Fruit fly (Drosophila melanogaster) whole organism, embryonic: Measurements from ENCODE around the gene Lip3.

Experiments used
- CG13894 ChIP-seq: fragments of 200-800 bp; sonication (Bioruptor generic); optimal IDR thresholded peaks from 3 replicates; lab custom pipeline; 2018; ENCODE audit warnings: missing biosample characterization, mild to moderate bottlenecking, missing genetic modification characterization, moderate library complexity
- CG14050 ChIP-seq: fragments of 200-800 bp; sonication (Bioruptor generic); IDR thresholded peaks from 3 replicates; pipeline ENCODE4 v1.3.6; 2022; ENCODE audit warnings: missing biosample characterization, missing genetic modification characterization
- CG17361 ChIP-seq: fragments of 200-800 bp; sonication (Bioruptor generic); IDR thresholded peaks from 3 replicates; pipeline ENCODE4 v1.3.6; 2022; ENCODE audit warnings: missing biosample characterization, missing genetic modification characterization
- CG17612 ChIP-seq: fragments of 200-800 bp; sonication (Bioruptor generic); IDR thresholded peaks from 2 replicates; pipeline ENCODE4 v1.3.6; 2022; ENCODE audit warnings: missing biosample characterization, missing genetic modification characterization
- CG1792 ChIP-seq: fragments of 200-800 bp; sonication (Bioruptor generic); optimal IDR thresholded peaks from 2 replicates; lab custom pipeline; 2016; ENCODE audit warnings: missing biosample characterization, missing genetic modification characterization
- CG2678 ChIP-seq: fragments of 200-800 bp; sonication (Bioruptor generic); optimal IDR thresholded peaks from 3 replicates; lab custom pipeline; 2019; ENCODE audit warnings: missing biosample characterization, mild to moderate bottlenecking, missing genetic modification characterization, moderate library complexity
- CG31388 ChIP-seq: fragments of 200-800 bp; sonication (Bioruptor generic); optimal IDR thresholded peaks from 2 replicates; lab custom pipeline; 2016; ENCODE audit warnings: missing biosample characterization, missing genetic modification characterization
- CG3163 ChIP-seq: fragments of 200-800 bp; sonication (Bioruptor generic); optimal IDR thresholded peaks from 3 replicates; lab custom pipeline; 2016; ENCODE audit warnings: missing biosample characterization, missing genetic modification characterization
- CG33213 ChIP-seq: fragments of 200-800 bp; sonication (Bioruptor generic); optimal IDR thresholded peaks from 3 replicates; lab custom pipeline; 2016; ENCODE audit warnings: missing biosample characterization, missing genetic modification characterization
- CG4404 ChIP-seq: fragments of 200-800 bp; sonication (Bioruptor generic); IDR thresholded peaks from 2 replicates; pipeline ENCODE4 v1.3.6; 2022; ENCODE audit warnings: missing biosample characterization, missing genetic modification characterization
- CG7839 ChIP-seq: fragments of 200-800 bp; sonication (Bioruptor generic); optimal IDR thresholded peaks from 3 replicates; lab custom pipeline; 2018; ENCODE audit warnings: missing biosample characterization, mild to moderate bottlenecking, missing genetic modification characterization, moderate library complexity
- CG8388 ChIP-seq: fragments of 200-800 bp; sonication (Bioruptor generic); optimal IDR thresholded peaks from 2 replicates; lab custom pipeline; 2019; ENCODE audit warnings: missing biosample characterization, mild to moderate bottlenecking, missing genetic modification characterization, moderate library complexity
- Elba2 ChIP-seq: fragments of 200-800 bp; sonication (Bioruptor generic); optimal IDR thresholded peaks from 3 replicates; lab custom pipeline; 2016; ENCODE audit warnings: missing biosample characterization, missing genetic modification characterization
- Ets65A ChIP-seq: fragments of 200-800 bp; sonication (Bioruptor generic); peaks from one replicate; lab custom pipeline; 2016; ENCODE audit warnings: missing biosample characterization, missing genetic modification characterization
- Hsf ChIP-seq: fragments of 200-800 bp; sonication (Bioruptor generic); optimal IDR thresholded peaks from 3 replicates; lab custom pipeline; 2016; ENCODE audit warnings: missing biosample characterization, missing genetic modification characterization
- Med ChIP-seq: fragments of 200-800 bp; sonication (Bioruptor generic); peaks from one replicate; lab custom pipeline; 2016; ENCODE audit warnings: missing biosample characterization, missing genetic modification characterization, mild to moderate bottlenecking, inconsistent platforms, moderate library complexity
- Myb ChIP-seq: fragments of 200-800 bp; sonication (Bioruptor generic); optimal IDR thresholded peaks from 2 replicates; lab custom pipeline; 2016; ENCODE audit warnings: missing biosample characterization, missing genetic modification characterization
- NC2β ChIP-seq: fragments of 200-800 bp; sonication (Bioruptor generic); optimal IDR thresholded peaks from 2 replicates; lab custom pipeline; 2016; ENCODE audit warnings: missing biosample characterization, missing genetic modification characterization
- Pdp1 ChIP-seq, 2 experiments: fragments of 200-800 bp; sonication (Bioruptor generic); optimal IDR thresholded peaks; 3 replicates each; lab custom pipeline; 2016; ENCODE audit warnings: missing biosample characterization in 2 of 2, missing genetic modification characterization in 2 of 2, mild to moderate bottlenecking in 1 of 2, moderate library complexity in 1 of 2
- Poxn ChIP-seq: fragments of 200-800 bp; sonication (Bioruptor generic); IDR thresholded peaks from 2 replicates; pipeline ENCODE4 v1.3.6; 2022; ENCODE audit warnings: missing biosample characterization, missing genetic modification characterization
- Sox102F ChIP-seq: fragments of 200-800 bp; sonication (Bioruptor generic); optimal IDR thresholded peaks from 2 replicates; lab custom pipeline; 2018; ENCODE audit warnings: missing biosample characterization, mild to moderate bottlenecking, missing genetic modification characterization, moderate library complexity
- Spps ChIP-seq: fragments of 200-800 bp; sonication (Bioruptor generic); optimal IDR thresholded peaks from 2 replicates; lab custom pipeline; 2018; ENCODE audit warnings: missing biosample characterization, mild to moderate bottlenecking, missing genetic modification characterization
- Ssrp ChIP-seq: fragments of 200-800 bp; sonication (Bioruptor generic); optimal IDR thresholded peaks from 2 replicates; lab custom pipeline; 2018; ENCODE audit warnings: missing biosample characterization, mild to moderate bottlenecking, missing genetic modification characterization, moderate library complexity
- YL-1 ChIP-seq: fragments of 200-800 bp; sonication (Bioruptor generic); optimal IDR thresholded peaks from 3 replicates; lab custom pipeline; 2017; ENCODE audit warnings: missing biosample characterization, mild to moderate bottlenecking, missing genetic modification characterization
- al ChIP-seq: fragments of 200-800 bp; sonication (Bioruptor generic); IDR thresholded peaks from 2 replicates; pipeline ENCODE4 v1.3.6; 2022; ENCODE audit warnings: missing biosample characterization, missing genetic modification characterization
- az2 ChIP-seq: fragments of 200-800 bp; sonication (Bioruptor generic); optimal IDR thresholded peaks from 3 replicates; lab custom pipeline; 2016; ENCODE audit warnings: missing biosample characterization, missing genetic modification characterization
- bigmax ChIP-seq: fragments of 200-800 bp; sonication (Bioruptor generic); optimal IDR thresholded peaks from 2 replicates; lab custom pipeline; 2018; ENCODE audit warnings: missing biosample characterization, mild to moderate bottlenecking, missing genetic modification characterization
- bsh ChIP-seq, 2 experiments: fragments of 200-800 bp; sonication (Bioruptor generic); optimal IDR thresholded peaks; 2 replicates each; lab custom pipeline; 2017 to 2018; ENCODE audit warnings: mild to moderate bottlenecking in 2 of 2, missing biosample characterization in 2 of 2, missing genetic modification characterization in 2 of 2, moderate library complexity in 1 of 2
- chinmo ChIP-seq: fragments of 200-800 bp; sonication (Bioruptor generic); IDR thresholded peaks from 4 replicates; pipeline ENCODE4 v1.3.6; 2022; ENCODE audit warnings: missing biosample characterization, missing genetic modification characterization; ENCODE audit not compliant: partially characterized antibody
- cwo ChIP-seq: fragments of 200-800 bp; sonication (Bioruptor generic); optimal IDR thresholded peaks from 3 replicates; lab custom pipeline; 2017; ENCODE audit warnings: missing biosample characterization, missing genetic modification characterization, mild to moderate bottlenecking, moderate library complexity, missing genetic modification reagents
- dmrt99B ChIP-seq: fragments of 200-800 bp; sonication (Bioruptor generic); optimal IDR thresholded peaks from 2 replicates; lab custom pipeline; 2018; ENCODE audit warnings: missing biosample characterization, mild to moderate bottlenecking, missing genetic modification characterization, moderate library complexity
- grau ChIP-seq: fragments of 200-800 bp; optimal IDR thresholded peaks from 3 replicates; lab custom pipeline; 2019; ENCODE audit warnings: missing biosample characterization, mild to moderate bottlenecking, missing genetic modification characterization, moderate library complexity
- gt ChIP-seq: fragments of 200-800 bp; sonication (Bioruptor generic); IDR thresholded peaks from 2 replicates; pipeline ENCODE4 v1.3.6; 2022; ENCODE audit warnings: missing biosample characterization, missing genetic modification characterization
- hbn ChIP-seq: fragments of 200-800 bp; sonication (Bioruptor generic); IDR thresholded peaks from 2 replicates; pipeline ENCODE4 v1.3.6; 2022; ENCODE audit warnings: missing biosample characterization, missing genetic modification characterization; ENCODE audit not compliant: partially characterized antibody
- klu ChIP-seq: fragments of 200-800 bp; sonication (Bioruptor generic); IDR thresholded peaks from 2 replicates; pipeline ENCODE4 v1.3.6; 2022; ENCODE audit warnings: missing biosample characterization, missing genetic modification characterization
- nerfin-2 ChIP-seq: fragments of 200-800 bp; sonication (Bioruptor generic); IDR thresholded peaks from 2 replicates; pipeline ENCODE4 v1.3.6; 2022; ENCODE audit warnings: missing biosample characterization, missing genetic modification characterization; ENCODE audit not compliant: partially characterized antibody
- nmo ChIP-seq: fragments of 200-800 bp; sonication (Bioruptor generic); optimal IDR thresholded peaks from 2 replicates; lab custom pipeline; 2018; ENCODE audit warnings: missing biosample characterization, mild to moderate bottlenecking, missing genetic modification characterization, moderate library complexity
- nom ChIP-seq: fragments of 200-800 bp; sonication (Bioruptor generic); optimal IDR thresholded peaks from 2 replicates; lab custom pipeline; 2017; ENCODE audit warnings: missing biosample characterization, missing genetic modification characterization, mild to moderate bottlenecking, moderate library complexity, missing genetic modification reagents
- ranshi ChIP-seq: fragments of 200-800 bp; sonication (Bioruptor generic); IDR thresholded peaks from 2 replicates; pipeline ENCODE4 v1.3.6; 2022; ENCODE audit warnings: missing biosample characterization, missing genetic modification characterization
- ro ChIP-seq: fragments of 200-800 bp; sonication (Bioruptor generic); IDR thresholded peaks from 2 replicates; pipeline ENCODE4 v1.3.6; 2022; ENCODE audit warnings: missing biosample characterization, missing genetic modification characterization
- schlank ChIP-seq: fragments of 200-800 bp; sonication (Bioruptor generic); optimal IDR thresholded peaks from 2 replicates; lab custom pipeline; 2018; ENCODE audit warnings: missing biosample characterization, mild to moderate bottlenecking, missing genetic modification characterization
- sens-2 ChIP-seq: fragments of 200-800 bp; sonication (Bioruptor generic); IDR thresholded peaks from 2 replicates; pipeline ENCODE4 v1.3.6; 2022; ENCODE audit warnings: missing biosample characterization, missing genetic modification characterization
- sna ChIP-seq: fragments of 200-800 bp; sonication (Bioruptor generic); IDR thresholded peaks from 2 replicates; pipeline ENCODE4 v1.3.6; 2022; ENCODE audit warnings: missing biosample characterization, missing genetic modification characterization; ENCODE audit not compliant: partially characterized antibody
- so ChIP-seq: fragments of 200-800 bp; sonication (Bioruptor generic); IDR thresholded peaks from 3 replicates; pipeline ENCODE4 v1.3.6; 2022; ENCODE audit warnings: missing biosample characterization, missing genetic modification characterization
- unc-4 ChIP-seq: fragments of 200-800 bp; sonication (Bioruptor generic); IDR thresholded peaks from 2 replicates; pipeline ENCODE4 v1.3.6; 2022; ENCODE audit warnings: missing biosample characterization, missing genetic modification characterization; ENCODE audit not compliant: partially characterized antibody

The Lip3 gene

DNA sequence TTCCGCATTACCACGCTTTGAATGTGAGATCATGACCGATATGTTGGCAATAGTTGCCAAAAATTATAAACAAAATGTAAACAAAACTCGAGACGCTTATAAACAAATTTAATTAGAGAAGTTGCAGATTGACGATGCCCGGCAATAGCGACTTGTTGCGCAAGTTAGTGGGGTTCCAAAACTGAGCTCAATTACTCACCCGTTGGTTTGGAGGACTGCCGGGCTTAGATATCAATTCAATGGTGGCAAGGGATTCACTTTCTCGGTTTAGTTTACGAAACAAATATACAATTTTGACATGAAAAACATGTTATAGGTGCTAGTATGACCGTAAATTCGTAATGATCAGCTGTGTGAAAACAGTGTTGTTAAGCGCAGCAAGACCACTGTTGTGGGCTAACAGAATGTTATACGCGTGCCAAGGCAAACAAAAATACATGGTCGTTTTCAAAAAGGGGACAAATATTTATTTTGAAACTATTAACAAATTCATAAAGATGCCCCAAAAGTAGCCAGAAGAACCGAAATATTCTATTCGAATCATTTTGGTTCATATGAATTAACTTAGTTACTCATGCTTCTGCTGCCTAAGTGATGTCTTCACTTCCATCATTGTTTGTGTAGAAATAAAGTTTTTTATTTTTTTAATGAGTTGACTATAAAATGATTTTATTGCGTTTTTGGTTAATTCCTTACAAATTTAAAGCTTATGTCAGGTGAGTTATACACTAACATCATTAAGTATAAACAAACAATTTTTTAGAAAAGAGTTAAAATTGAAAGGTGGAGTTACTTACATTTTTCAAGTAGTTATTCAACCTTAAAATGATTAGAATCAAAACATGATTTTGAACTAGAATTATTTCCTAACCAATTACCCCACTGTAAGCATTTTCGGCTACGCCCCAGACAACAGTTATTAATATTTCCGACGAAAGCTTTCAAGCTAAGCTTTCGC is 4.9 kb downstream of the Lip3 start, which contains the start of gene Elp6 (continued):
- TF ChIP-seq ro (GFP tag; lab: Robert Waterston, UW) (no peak), CG13894 (tag; lab: Kevin White, UChicago) (peak; percentile 32)
- TF ChIP-seq, all 482 proteins: peak for 276

DNA sequence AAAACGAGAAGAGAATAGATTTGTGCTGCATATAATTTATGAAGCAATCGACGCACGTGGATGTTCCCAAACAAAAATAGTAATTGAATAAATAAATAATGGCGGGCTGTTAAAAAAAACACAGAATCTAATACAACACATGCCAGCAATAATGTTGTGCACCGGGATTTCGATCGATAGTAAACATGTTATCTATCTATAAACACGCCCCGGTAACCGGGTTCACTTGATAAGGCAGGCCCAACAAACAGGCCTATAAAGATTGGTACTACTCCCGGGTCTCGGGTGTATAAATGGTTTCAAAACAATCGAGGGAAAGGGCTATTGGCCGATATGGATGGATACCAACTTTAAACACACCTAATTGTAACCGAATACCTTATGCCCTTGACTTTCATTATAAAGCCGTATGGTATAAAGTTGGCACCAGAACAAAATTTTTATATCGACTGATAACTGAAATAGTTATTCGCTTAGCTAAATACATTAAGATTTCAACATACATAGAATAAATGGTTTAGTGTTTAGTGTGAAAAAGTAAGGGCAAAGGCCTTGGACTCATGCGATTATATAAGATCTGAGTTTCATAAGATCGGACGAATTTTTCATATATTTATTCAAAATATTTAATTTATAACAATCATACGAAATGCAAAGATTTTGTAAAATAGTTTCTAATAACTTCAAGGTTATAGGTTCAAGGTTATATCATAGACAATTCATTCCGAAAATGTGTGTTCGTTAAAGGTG is 5.9 kb downstream of the Lip3 start:
- TF ChIP-seq Poxn (GFP tag; lab: Robert Waterston, UW) (no peak), cwo (GFP tag; lab: Kevin White, UChicago) (no peak), CG33213 (GFP tag; lab: Kevin White, UChicago) (no peak), CG17612 (GFP tag; lab: Robert Waterston, UW) (no peak), CG14050 (GFP tag; lab: Robert Waterston, UW) (no peak), az2 (GFP tag; lab: Kevin White, UChicago) (no peak), ranshi (no peak), klu (GFP tag; lab: Robert Waterston, UW) (no peak), bsh (GFP tag; optimal IDR thresholded peaks at IDR 0.05; lab: Kevin White, UChicago) (no peak), hbn (GFP tag; lab: Robert Waterston, UW) (no peak), CG3163 (GFP tag; lab: Kevin White, UChicago) (no peak), nerfin-2 (GFP tag; lab: Robert Waterston, UW) (no peak), Spps (tag; lab: Kevin White, UChicago) (no peak), YL-1 (GFP tag; lab: Kevin White, UChicago) (no peak), CG2678 (no peak), Sox102F (GFP tag; lab: Kevin White, UChicago) (no peak), Med (peak; percentile 58), grau (no peak), so (0 out of 3 replicates have a peak, but pooled peaks have one; percentile 41), al (GFP tag; lab: Robert Waterston, UW) (no peak), CG17361 (GFP tag; lab: Robert Waterston, UW) (no peak), Myb (no peak), CG1792 (GFP tag; lab: Kevin White, UChicago) (no peak), gt (GFP tag; lab: Robert Waterston, UW) (no peak), sens-2 (GFP tag; lab: Robert Waterston, UW) (no peak), Pdp1 (GFP tag; optimal IDR thresholded peaks at IDR 0.05; lab: Kevin White, UChicago) (peak in 1 of 2 experiments; percentile 54), sna (GFP tag; lab: Robert Waterston, UW) (no peak), dmrt99B (peak; percentile 13), nmo (GFP tag; lab: Kevin White, UChicago) (no peak), CG4404 (GFP tag; lab: Robert Waterston, UW) (no peak), Elba2 (GFP tag; lab: Kevin White, UChicago) (no peak), nom (GFP tag; lab: Kevin White, UChicago) (no peak), chinmo (no peak), CG31388 (GFP tag; lab: Kevin White, UChicago) (no peak), unc-4 (no peak), CG8388 (no peak), Ssrp (no peak), Hsf (GFP tag; lab: Kevin White, UChicago) (no peak), NC2β (GFP tag; lab: Kevin White, UChicago) (no peak), schlank (tag; lab: Kevin White, UChicago) (no peak), CG7839 (no peak), Ets65A (GFP tag; lab: Kevin White, UChicago) (no peak), CG13894 (tag; lab: Kevin White, UChicago) (peak; percentile 34), bigmax (no peak)
